Fruit fly (Drosophila melanogaster) whole organism, wandering third instar larva: ENCODE results near the gene Rab3-GAP.

Experiments used
- Abd-B ChIP-seq: fragments of >200 bp; optimal IDR thresholded peaks from 2 replicates; lab custom pipeline; 2017; ENCODE audit warnings: missing biosample characterization, missing genetic modification characterization
- CG9705 ChIP-seq: fragments of 200-800 bp; sonication (Bioruptor generic); optimal IDR thresholded peaks from 2 replicates; lab custom pipeline; 2018; ENCODE audit warnings: missing biosample characterization, mild to moderate bottlenecking, missing genetic modification characterization
- Dfd ChIP-seq: fragments of >200 bp; optimal IDR thresholded peaks from 2 replicates; lab custom pipeline; 2017; ENCODE audit warnings: missing biosample characterization, missing genetic modification characterization
- HLH106 ChIP-seq: fragments of 200-800 bp; optimal IDR thresholded peaks from 3 replicates; lab custom pipeline; 2019; ENCODE audit warnings: missing biosample characterization, mild to moderate bottlenecking, missing genetic modification characterization, moderate library complexity
- Hr78 ChIP-seq: fragments of >200 bp; optimal IDR thresholded peaks from 2 replicates; lab custom pipeline; 2017; ENCODE audit warnings: missing biosample characterization, missing genetic modification characterization
- Jra ChIP-seq: sonication (Bioruptor generic); optimal IDR thresholded peaks from 2 replicates; lab custom pipeline; 2016; ENCODE audit warnings: missing biosample characterization, missing genetic modification characterization
- OdsH ChIP-seq: fragments of 200-800 bp; sonication (Bioruptor generic); optimal IDR thresholded peaks from 2 replicates; lab custom pipeline; 2016; ENCODE audit warnings: missing biosample characterization, mild to moderate bottlenecking, missing genetic modification characterization
- Sp1 ChIP-seq: fragments of 200-800 bp; sonication (Bioruptor generic); optimal IDR thresholded peaks from 3 replicates; lab custom pipeline; 2019; ENCODE audit warnings: missing biosample characterization, mild to moderate bottlenecking, missing genetic modification characterization, moderate library complexity
- foxo ChIP-seq, 2 experiments: fragments of 200-800 bp; sonication (Bioruptor generic); optimal IDR thresholded peaks; 2 replicates in 1 of 2; 3 replicates in 1 of 2; lab custom pipeline; 2016 to 2017; ENCODE audit warnings: missing biosample characterization in 2 of 2, missing genetic modification characterization in 2 of 2
- h ChIP-seq: fragments of 200-800 bp; sonication (Bioruptor generic); optimal IDR thresholded peaks from 3 replicates; lab custom pipeline; 2016; ENCODE audit warnings: missing biosample characterization, mild to moderate bottlenecking, missing genetic modification characterization
- pan ChIP-seq: fragments of >200 bp; optimal IDR thresholded peaks from 2 replicates; lab custom pipeline; 2017
- usp ChIP-seq: fragments of >200 bp; optimal IDR thresholded peaks from 2 replicates; lab custom pipeline; 2017; ENCODE audit warnings: missing biosample characterization, missing genetic modification characterization
- woc ChIP-seq: sonication (Bioruptor generic); optimal IDR thresholded peaks from 2 replicates; lab custom pipeline; 2016; ENCODE audit warnings: missing biosample characterization, mild to moderate bottlenecking, missing genetic modification characterization

- TF ChIP-seq Jra (GFP tag; lab: Kevin White, UChicago): no peak
- TF ChIP-seq pan (lab: Kevin White, UChicago): no peak
- TF ChIP-seq Abd-B (GFP tag; lab: Kevin White, UChicago): no peak
- TF ChIP-seq Sp1 (GFP tag; lab: Kevin White, UChicago): no peak
- no peak for TF ChIP-seq CG9705 (GFP tag; lab: Kevin White, UChicago)
- no peak for TF ChIP-seq Hr78
- TF ChIP-seq usp (GFP tag; lab: Kevin White, UChicago): no peak
- no peak for TF ChIP-seq foxo (GFP tag; optimal IDR thresholded peaks at IDR 0.05; lab: Kevin White, UChicago)
- TF ChIP-seq OdsH (GFP tag; lab: Kevin White, UChicago): no peak
- no peak for TF ChIP-seq HLH106 (tag; lab: Kevin White, UChicago)
- no peak for TF ChIP-seq h (GFP tag; lab: Kevin White, UChicago)
- TF ChIP-seq woc (GFP tag; lab: Kevin White, UChicago): no peak
- no peak for TF ChIP-seq Dfd (GFP tag; lab: Kevin White, UChicago)
These were observed 15.2 kb upstream of the Rab3-GAP start for dm6 chr2L:12078123-12078658.
